Fruit fly (Drosophila melanogaster) whole organism, embryonic: ENCODE measurements around the gene CG43248.

Experiments used
- Ada2b ChIP-seq: fragments of 200-800 bp; sonication (Bioruptor generic); IDR thresholded peaks from 2 replicates; pipeline ENCODE4 v1.3.6; 2022; ENCODE audit warnings: missing biosample characterization, missing genetic modification characterization
- Atf6 ChIP-seq: fragments of 200-800 bp; sonication (Bioruptor generic); IDR thresholded peaks from 2 replicates; pipeline ENCODE4 v1.3.6; 2022; ENCODE audit warnings: missing biosample characterization, missing genetic modification characterization
- Awh ChIP-seq: fragments of 200-800 bp; sonication (Bioruptor generic); IDR thresholded peaks from 2 replicates; pipeline ENCODE4, ENCODE4 v1.3.6; 2022; ENCODE audit warnings: missing biosample characterization, missing genetic modification characterization
- B-H1 ChIP-seq: fragments of 200-800 bp; sonication (Bioruptor generic); IDR thresholded peaks from 3 replicates; pipeline ENCODE4 v1.3.6; 2022; ENCODE audit warnings: missing biosample characterization, missing genetic modification characterization
- BEAF-32 ChIP-seq: fragments of 200-800 bp; sonication (Bioruptor generic); optimal IDR thresholded peaks from 3 replicates; lab custom pipeline; 2017; ENCODE audit warnings: missing biosample characterization, missing genetic modification characterization, mild to moderate bottlenecking, moderate library complexity, missing genetic modification reagents
- CG10565 ChIP-seq: fragments of 200-800 bp; sonication (Bioruptor generic); optimal IDR thresholded peaks from 3 replicates; lab custom pipeline; 2016; ENCODE audit warnings: missing biosample characterization, mild to moderate bottlenecking, missing genetic modification characterization
- CG10654 ChIP-seq: fragments of 200-800 bp; sonication (Bioruptor generic); optimal IDR thresholded peaks from 2 replicates; lab custom pipeline; 2016; ENCODE audit warnings: missing biosample characterization, missing genetic modification characterization
- CG10979 ChIP-seq: fragments of 200-800 bp; sonication (Bioruptor generic); optimal IDR thresholded peaks from 2 replicates; lab custom pipeline; 2018; ENCODE audit warnings: missing biosample characterization, mild to moderate bottlenecking, missing genetic modification characterization, moderate library complexity
- CG11696 ChIP-seq: fragments of 200-800 bp; sonication (Bioruptor generic); IDR thresholded peaks from 2 replicates; pipeline ENCODE4 v1.3.6; 2022; ENCODE audit warnings: missing biosample characterization, missing genetic modification characterization
- CG12659 ChIP-seq: fragments of 200-800 bp; sonication (Bioruptor generic); optimal IDR thresholded peaks from 3 replicates; lab custom pipeline; 2017; ENCODE audit warnings: mild to moderate bottlenecking, missing biosample characterization, missing genetic modification reagents, missing genetic modification characterization
- CG15073 ChIP-seq: fragments of 200-800 bp; sonication (Bioruptor generic); optimal IDR thresholded peaks from 2 replicates; lab custom pipeline; 2016; ENCODE audit warnings: missing biosample characterization, missing genetic modification characterization
- CG17385 ChIP-seq: fragments of 200-800 bp; sonication (Bioruptor generic); optimal IDR thresholded peaks from 3 replicates; lab custom pipeline; 2018; ENCODE audit warnings: missing biosample characterization, mild to moderate bottlenecking, missing genetic modification characterization
- CG30020 ChIP-seq: fragments of 200-800 bp; optimal IDR thresholded peaks from 2 replicates; lab custom pipeline; 2019; ENCODE audit warnings: missing biosample characterization, mild to moderate bottlenecking, missing genetic modification characterization, moderate library complexity
- CG30431 ChIP-seq: fragments of 200-800 bp; sonication (Bioruptor generic); optimal IDR thresholded peaks from 2 replicates; lab custom pipeline; 2017; ENCODE audit warnings: missing biosample characterization, missing genetic modification characterization
- CG31365 ChIP-seq: fragments of 200-800 bp; sonication (Bioruptor generic); optimal IDR thresholded peaks from 2 replicates; lab custom pipeline; 2018; ENCODE audit warnings: missing biosample characterization, mild to moderate bottlenecking, missing genetic modification characterization
- CG33213 ChIP-seq: fragments of 200-800 bp; sonication (Bioruptor generic); optimal IDR thresholded peaks from 3 replicates; lab custom pipeline; 2016; ENCODE audit warnings: missing biosample characterization, missing genetic modification characterization
- CG3726 ChIP-seq: fragments of 200-800 bp; sonication (Bioruptor generic); IDR thresholded peaks from 3 replicates; pipeline ENCODE4, ENCODE4 v1.3.6; 2022; ENCODE audit warnings: missing biosample characterization, missing genetic modification characterization
- CG6683 ChIP-seq: fragments of 200-800 bp; sonication (Bioruptor generic); optimal IDR thresholded peaks from 2 replicates; lab custom pipeline; 2017; ENCODE audit warnings: missing biosample characterization, mild to moderate bottlenecking, missing genetic modification characterization, missing genetic modification reagents
- CG8944 ChIP-seq: fragments of 200-800 bp; sonication (Bioruptor generic); optimal IDR thresholded peaks from 3 replicates; lab custom pipeline; 2016; ENCODE audit warnings: missing biosample characterization, missing genetic modification characterization
- CG9609 ChIP-seq: fragments of 200-800 bp; sonication (Bioruptor generic); optimal IDR thresholded peaks from 3 replicates; lab custom pipeline; 2016; ENCODE audit warnings: missing biosample characterization, missing genetic modification characterization
- CHES-1-like ChIP-seq: fragments of 200-800 bp; sonication (Bioruptor generic); optimal IDR thresholded peaks from 2 replicates; lab custom pipeline; 2016; ENCODE audit warnings: missing biosample characterization, missing genetic modification characterization
- Chrac-16 ChIP-seq: fragments of 200-800 bp; sonication (Bioruptor generic); optimal IDR thresholded peaks from 3 replicates; lab custom pipeline; 2016; ENCODE audit warnings: missing biosample characterization, missing genetic modification characterization
- Eip74EF ChIP-seq, 2 experiments: fragments of 200-800 bp in 1 of 2; fragments of >200 bp in 1 of 2; sonication (Bioruptor generic) in 1 of 2; optimal IDR thresholded peaks; 2 replicates each; lab custom pipeline; 2017 to 2019; ENCODE audit warnings: missing biosample characterization in 2 of 2, missing genetic modification characterization in 2 of 2, mild to moderate bottlenecking in 1 of 2, moderate library complexity in 1 of 2
- Hsf ChIP-seq: fragments of 200-800 bp; sonication (Bioruptor generic); optimal IDR thresholded peaks from 3 replicates; lab custom pipeline; 2016; ENCODE audit warnings: missing biosample characterization, missing genetic modification characterization
- Med ChIP-seq: fragments of 200-800 bp; sonication (Bioruptor generic); peaks from one replicate; lab custom pipeline; 2016; ENCODE audit warnings: missing biosample characterization, missing genetic modification characterization, mild to moderate bottlenecking, inconsistent platforms, moderate library complexity
- NFAT ChIP-seq: fragments of 200-800 bp; sonication (Bioruptor generic); IDR thresholded peaks from 2 replicates; pipeline ENCODE4 v1.3.6; 2022; ENCODE audit warnings: missing biosample characterization, missing genetic modification characterization
- PHDP ChIP-seq: fragments of 200-800 bp; sonication (Bioruptor generic); optimal IDR thresholded peaks from 3 replicates; lab custom pipeline; 2018; ENCODE audit warnings: missing biosample characterization, mild to moderate bottlenecking, missing genetic modification characterization, moderate library complexity
- Poxn ChIP-seq: fragments of 200-800 bp; sonication (Bioruptor generic); IDR thresholded peaks from 2 replicates; pipeline ENCODE4 v1.3.6; 2022; ENCODE audit warnings: missing biosample characterization, missing genetic modification characterization
- Side ChIP-seq: fragments of 200-800 bp; sonication (Bioruptor generic); optimal IDR thresholded peaks from 2 replicates; lab custom pipeline; 2016; ENCODE audit warnings: missing biosample characterization, missing genetic modification characterization
- Spps ChIP-seq: fragments of 200-800 bp; sonication (Bioruptor generic); optimal IDR thresholded peaks from 2 replicates; lab custom pipeline; 2018; ENCODE audit warnings: missing biosample characterization, mild to moderate bottlenecking, missing genetic modification characterization
- Xrp1 ChIP-seq: fragments of 200-800 bp; sonication (Bioruptor generic); IDR thresholded peaks from 2 replicates; pipeline ENCODE4 v1.3.6; 2022; ENCODE audit warnings: missing biosample characterization, missing genetic modification characterization
- corto ChIP-seq: fragments of 200-800 bp; sonication (Bioruptor generic); optimal IDR thresholded peaks from 2 replicates; lab custom pipeline; 2016; ENCODE audit warnings: missing biosample characterization, mild to moderate bottlenecking, missing genetic modification characterization, moderate library complexity
- cwo ChIP-seq: fragments of 200-800 bp; sonication (Bioruptor generic); optimal IDR thresholded peaks from 3 replicates; lab custom pipeline; 2017; ENCODE audit warnings: missing biosample characterization, missing genetic modification characterization, mild to moderate bottlenecking, moderate library complexity, missing genetic modification reagents
- dm ChIP-seq: fragments of 200-800 bp; sonication (Bioruptor generic); optimal IDR thresholded peaks from 3 replicates; lab custom pipeline; 2016; ENCODE audit warnings: missing biosample characterization, missing genetic modification characterization
- ewg ChIP-seq: fragments of 200-800 bp; sonication (Bioruptor generic); optimal IDR thresholded peaks from 3 replicates; lab custom pipeline; 2017; ENCODE audit warnings: mild to moderate bottlenecking, missing biosample characterization, missing genetic modification reagents, missing genetic modification characterization
- grau ChIP-seq: fragments of 200-800 bp; optimal IDR thresholded peaks from 3 replicates; lab custom pipeline; 2019; ENCODE audit warnings: missing biosample characterization, mild to moderate bottlenecking, missing genetic modification characterization, moderate library complexity
- insv ChIP-seq, 2 experiments: fragments of 200-800 bp; sonication (Bioruptor generic); optimal IDR thresholded peaks; 3 replicates each; lab custom pipeline; 2016 to 2018; ENCODE audit warnings: missing biosample characterization in 2 of 2, missing genetic modification characterization in 2 of 2
- inv ChIP-seq: fragments of 200-800 bp; sonication (Bioruptor generic); IDR thresholded peaks from 2 replicates; pipeline ENCODE4 v1.3.6; 2022; ENCODE audit warnings: missing biosample characterization, missing genetic modification characterization; ENCODE audit not compliant: partially characterized antibody
- jigr1 ChIP-seq: fragments of 200-800 bp; sonication (Bioruptor generic); IDR thresholded peaks from 3 replicates; pipeline ENCODE4 v1.3.6; 2022; ENCODE audit warnings: missing biosample characterization, missing genetic modification characterization
- lilli ChIP-seq: fragments of 200-800 bp; sonication (Bioruptor generic); optimal IDR thresholded peaks from 3 replicates; lab custom pipeline; 2016; ENCODE audit warnings: missing biosample characterization, missing genetic modification characterization
- luna ChIP-seq: fragments of 200-800 bp; sonication (Bioruptor generic); optimal IDR thresholded peaks from 2 replicates; lab custom pipeline; 2016; ENCODE audit warnings: missing biosample characterization, missing genetic modification characterization
- oc ChIP-seq: fragments of 200-800 bp; sonication (Bioruptor generic); optimal IDR thresholded peaks from 2 replicates; lab custom pipeline; 2018; ENCODE audit warnings: missing biosample characterization, mild to moderate bottlenecking, missing genetic modification characterization, moderate library complexity
- otp ChIP-seq: fragments of 200-800 bp; sonication (Bioruptor generic); IDR thresholded peaks from 3 replicates; pipeline ENCODE4, ENCODE4 v1.3.6; 2022; ENCODE audit warnings: missing biosample characterization, missing genetic modification characterization
- p53 ChIP-seq: fragments of 200-800 bp; sonication (Bioruptor generic); optimal IDR thresholded peaks from 2 replicates; lab custom pipeline; 2016; ENCODE audit warnings: missing biosample characterization, missing genetic modification characterization
- pnt ChIP-seq: fragments of 200-800 bp; sonication (Bioruptor generic); optimal IDR thresholded peaks from 3 replicates; lab custom pipeline; 2016; ENCODE audit warnings: missing biosample characterization, missing genetic modification characterization
- prd ChIP-seq, 3 experiments: fragments of >200 bp in 2 of 3; fragments of 200-800 bp in 1 of 3; sonication (Bioruptor generic) in 1 of 3; optimal IDR thresholded peaks in 2 of 3; IDR thresholded peaks in 1 of 3; 2 replicates in 2 of 3; 3 replicates in 1 of 3; pipeline versions ENCODE4 v1.3.6 to Lab custom; 2017 to 2022; ENCODE audit warnings: missing biosample characterization in 1 of 3, missing genetic modification characterization in 1 of 3
- trem ChIP-seq: fragments of 200-800 bp; optimal IDR thresholded peaks from 3 replicates; lab custom pipeline; 2019; ENCODE audit warnings: missing biosample characterization, mild to moderate bottlenecking, missing genetic modification characterization, moderate library complexity
- trh ChIP-seq: fragments of 200-800 bp; sonication (Bioruptor generic); optimal IDR thresholded peaks from 2 replicates; lab custom pipeline; 2016; ENCODE audit warnings: missing biosample characterization, missing genetic modification characterization
- ttk ChIP-seq: fragments of 200-800 bp; sonication (Bioruptor generic); IDR thresholded peaks from 2 replicates; pipeline ENCODE4 v2.1.2; 2022; ENCODE audit warnings: missing biosample characterization, missing genetic modification characterization
- vfl ChIP-seq: fragments of 200-800 bp; sonication (Bioruptor generic); optimal IDR thresholded peaks from 2 replicates; lab custom pipeline; 2016; ENCODE audit warnings: missing biosample characterization, missing genetic modification characterization

Gene CG43248

dm6 chr3L:15532368-15533030 lies 1.2 kb upstream of the CG43248 start (continued):
- TF ChIP-seq trem (tag; lab: Kevin White, UChicago) (peak; percentile 43), Poxn (GFP tag; lab: Robert Waterston, UW) (no peak), otp (0 out of 3 replicates have a peak, but pooled peaks have one; percentile 43), prd (optimal IDR thresholded peaks at IDR 0.05; lab: Kevin White, UChicago) (no peak), prd (GFP tag; IDR thresholded peaks at IDR 0.05; lab: Robert Waterston, UW) (peak; percentile 70), ttk (GFP tag; lab: Robert Waterston, UW) (peak; percentile 54), luna (GFP tag; lab: Kevin White, UChicago) (no peak), Spps (tag; lab: Kevin White, UChicago) (no peak), Xrp1 (GFP tag; lab: Robert Waterston, UW) (peak; percentile 66), jigr1 (GFP tag; lab: Robert Waterston, UW) (no peak), CG3726 (GFP tag; lab: Robert Waterston, UW) (0 out of 3 replicates have a peak, but pooled peaks have one; percentile 11), NFAT (GFP tag; lab: Robert Waterston, UW) (no peak), Chrac-16 (GFP tag; lab: Kevin White, UChicago) (peak; percentile 1), inv (GFP tag; lab: Robert Waterston, UW) (no peak), CHES-1-like (GFP tag; lab: Kevin White, UChicago) (no peak), CG33213 (no peak), Atf6 (GFP tag; lab: Robert Waterston, UW) (peak; percentile 52; the same call in 1 of the 2 replicates), CG9609 (GFP tag; lab: Kevin White, UChicago) (no peak), Hsf (GFP tag; lab: Kevin White, UChicago) (peak; percentile 2), trh (no peak), CG31365 (tag; lab: Kevin White, UChicago) (no peak), cwo (GFP tag; lab: Kevin White, UChicago) (peak; percentile 34), Ada2b (peak; percentile 59), CG8944 (GFP tag; lab: Kevin White, UChicago) (no peak), vfl (GFP tag; lab: Kevin White, UChicago) (no peak), corto (GFP tag; lab: Kevin White, UChicago) (no peak), insv (GFP tag; optimal IDR thresholded peaks at IDR 0.05; lab: Kevin White, UChicago) (no peak), lilli (no peak), BEAF-32 (GFP tag; lab: Kevin White, UChicago) (no peak), CG10979 (tag; lab: Kevin White, UChicago) (peak; percentile 57), grau (peak; percentile 51), CG11696 (GFP tag; lab: Robert Waterston, UW) (no peak), Med (peak; percentile 60), CG10654 (GFP tag; lab: Kevin White, UChicago) (peak; percentile 15), ewg (GFP tag; lab: Kevin White, UChicago) (no peak), PHDP (tag; lab: Kevin White, UChicago) (no peak), Eip74EF (GFP tag; optimal IDR thresholded peaks at IDR 0.05; lab: Kevin White, UChicago) (no peak), CG12659 (GFP tag; lab: Kevin White, UChicago) (no peak), B-H1 (GFP tag; lab: Robert Waterston, UW) (no peak; the same call in 2 of the 3 replicates), pnt (GFP tag; lab: Kevin White, UChicago) (no peak), Awh (GFP tag; lab: Robert Waterston, UW) (0 out of 2 replicates have a peak, but pooled peaks have one; percentile 41), oc (tag; lab: Kevin White, UChicago) (peak; percentile 16), CG6683 (GFP tag; lab: Kevin White, UChicago) (no peak), p53 (GFP tag; lab: Kevin White, UChicago) (no peak), CG30020 (no peak), Side (GFP tag; lab: Kevin White, UChicago) (peak; percentile 33), dm (GFP tag; lab: Kevin White, UChicago) (no peak), CG30431 (GFP tag; lab: Kevin White, UChicago) (no peak), CG10565 (GFP tag; lab: Kevin White, UChicago) (no peak), CG15073 (GFP tag; lab: Kevin White, UChicago) (no peak), CG17385 (no peak)
